Worm (Caenorhabditis elegans): ENCODE results near the gene F20D6.12.

The F20D6.12 gene

ce11 chrV:8190016-8190415 is at the start of gene F20D6.12:
Gene F20D6.12 (minus strand): TSS chrV:8190116.
- TF ChIP-seq elt-3 (tag; optimal IDR thresholded peaks at IDR 0.05) = no peak
- no peak for TF ChIP-seq alr-1 (tag; optimal IDR thresholded peaks at IDR 0.05)
- TF ChIP-seq R02D3.7 (tag; optimal IDR thresholded peaks at IDR 0.05) = no peak
- TF ChIP-seq lin-39 (tag; optimal IDR thresholded peaks at IDR 0.05) = no peak
- no peak for TF ChIP-seq mbf-1 (tag; optimal IDR thresholded peaks at IDR 0.05)
- TF ChIP-seq nhr-21 (tag; optimal IDR thresholded peaks at IDR 0.05) = no peak
- no peak for TF ChIP-seq nhr-12 (tag; optimal IDR thresholded peaks at IDR 0.05)
- no peak for TF ChIP-seq snpc-4 (tag; optimal IDR thresholded peaks at IDR 0.05)
- TF ChIP-seq gmeb-1 (tag; optimal IDR thresholded peaks at IDR 0.05) = no peak

DNA sequence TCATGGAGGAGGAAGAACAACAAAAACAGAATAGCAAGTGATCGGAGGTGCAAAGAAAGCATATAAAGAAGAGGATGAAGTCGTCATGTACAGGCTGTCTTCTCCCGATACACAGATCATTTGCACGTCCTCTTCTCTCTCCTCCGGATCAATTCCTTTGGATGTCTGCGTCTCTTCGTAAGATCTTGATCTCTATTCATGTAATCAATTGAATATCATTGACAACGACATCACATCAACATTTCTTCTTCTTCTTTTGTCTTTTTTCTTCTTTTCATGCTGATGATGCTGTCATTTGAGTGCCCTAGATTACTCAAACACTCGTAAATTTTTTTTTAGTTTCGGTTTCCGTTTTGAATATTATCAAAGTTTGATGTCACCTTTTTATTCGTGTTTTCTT is 48.4 kb upstream of the F20D6.12 start, which contains the start of gene rol-3:
TSS of gene rol-3 (minus strand) at position 120 of the 400 bp plus-strand sequence.
- TF ChIP-seq sma-3 (GFP tag; optimal IDR thresholded peaks at IDR 0.05) = peak; percentile 3
- TF ChIP-seq nhr-21 (tag; optimal IDR thresholded peaks at IDR 0.05) = peak; percentile 60
- no peak for TF ChIP-seq nhr-10 (tag; optimal IDR thresholded peaks at IDR 0.05)
- no peak for TF ChIP-seq ZK546.5 (tag; optimal IDR thresholded peaks at IDR 0.05)
- no peak for TF ChIP-seq aly-2 (tag; optimal IDR thresholded peaks at IDR 0.05)
- no peak for TF ChIP-seq elt-1 (tag; optimal IDR thresholded peaks at IDR 0.05)
- peak in 1 of 2 experiments; percentile 44 for TF ChIP-seq lsy-2 (tag; optimal IDR thresholded peaks at IDR 0.05)
- TF ChIP-seq fos-1 (tag; optimal IDR thresholded peaks at IDR 0.05) = peak; percentile 26
- no peak for TF ChIP-seq ztf-4 (tag; optimal IDR thresholded peaks at IDR 0.05)
- no peak for TF ChIP-seq unc-39 (tag; optimal IDR thresholded peaks at IDR 0.05)
- no peak for TF ChIP-seq Y55F3AM.14 (GFP tag; optimal IDR thresholded peaks at IDR 0.05)

DNA sequence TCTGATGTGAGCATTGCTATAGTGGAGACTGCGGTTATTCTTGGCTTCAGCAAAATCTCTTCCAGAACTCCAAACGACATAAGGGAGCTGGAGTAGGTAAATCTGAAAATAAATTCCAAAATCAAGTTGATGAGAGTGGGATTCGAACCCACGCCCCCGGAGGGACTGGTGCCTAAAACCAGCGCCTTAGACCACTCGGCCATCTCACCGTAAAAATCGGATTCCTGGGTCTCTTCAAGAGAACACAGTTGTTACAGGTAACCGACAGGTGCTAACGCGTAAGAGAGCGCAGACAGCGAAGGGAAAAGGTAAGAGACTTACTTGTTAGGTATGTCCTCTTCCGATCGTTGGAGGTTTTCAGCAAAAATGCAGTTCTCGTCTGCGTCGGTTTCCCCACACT is 45.4 kb upstream of the F20D6.12 start:
- no peak for TF ChIP-seq alr-1 (tag; optimal IDR thresholded peaks at IDR 0.05)
- TF ChIP-seq nhr-21 (tag; optimal IDR thresholded peaks at IDR 0.05) = peak; percentile 29
- TF ChIP-seq sem-4 (tag; optimal IDR thresholded peaks at IDR 0.05) = no peak
- no peak for TF ChIP-seq elt-1 (tag; optimal IDR thresholded peaks at IDR 0.05)
- peak; percentile 48 for TF ChIP-seq crh-2 (tag; optimal IDR thresholded peaks at IDR 0.05)
- no peak for TF ChIP-seq ama-1 (optimal IDR thresholded peaks at IDR 0.05)
- no peak for TF ChIP-seq F13H6.1 (tag; optimal IDR thresholded peaks at IDR 0.05)
- peak; percentile 45 for TF ChIP-seq nhr-129 (tag; optimal IDR thresholded peaks at IDR 0.05)
- peak; percentile 54 for TF ChIP-seq sma-3 (GFP tag; optimal IDR thresholded peaks at IDR 0.05)
- TF ChIP-seq snpc-4 (tag; optimal IDR thresholded peaks at IDR 0.05) = peak; percentile 49
- no peak for TF ChIP-seq elt-3 (tag; optimal IDR thresholded peaks at IDR 0.05)
- TF ChIP-seq dmd-4 (tag; optimal IDR thresholded peaks at IDR 0.05) = no peak
- TF ChIP-seq mdl-1 (tag; optimal IDR thresholded peaks at IDR 0.05) = no peak
- TF ChIP-seq ztf-4 (tag; optimal IDR thresholded peaks at IDR 0.05) = no peak
- no peak for TF ChIP-seq R02D3.7 (tag; optimal IDR thresholded peaks at IDR 0.05)
- no peak for TF ChIP-seq ztf-11 (tag; optimal IDR thresholded peaks at IDR 0.05)
- TF ChIP-seq nhr-12 (tag; optimal IDR thresholded peaks at IDR 0.05) = no peak
- no peak for TF ChIP-seq lin-11 (tag; optimal IDR thresholded peaks at IDR 0.05)
- no peak for TF ChIP-seq Y55F3AM.14 (GFP tag; optimal IDR thresholded peaks at IDR 0.05)
- TF ChIP-seq gmeb-1 (tag; optimal IDR thresholded peaks at IDR 0.05) = peak; percentile 6
- no peak for TF ChIP-seq nhr-77 (tag; optimal IDR thresholded peaks at IDR 0.05)
- TF ChIP-seq unc-39 (tag; optimal IDR thresholded peaks at IDR 0.05) = no peak
- no peak for TF ChIP-seq lin-13 (GFP tag; optimal IDR thresholded peaks at IDR 0.05)
- TF ChIP-seq C34F6.9 (tag; optimal IDR thresholded peaks at IDR 0.05) = peak; percentile 6
- TF ChIP-seq peb-1 (tag; optimal IDR thresholded peaks at IDR 0.05) = no peak
- TF ChIP-seq egl-27 (tag; optimal IDR thresholded peaks at IDR 0.05) = no peak
- TF ChIP-seq nhr-237 (tag; optimal IDR thresholded peaks at IDR 0.05) = no peak

ce11 chrV:8230056-8230455 is 40.1 kb upstream of the F20D6.12 start:
- TF ChIP-seq zag-1 (tag; optimal IDR thresholded peaks at IDR 0.05) = no peak
- no peak for TF ChIP-seq ztf-1 (GFP tag; conservative IDR thresholded peaks at IDR 0.05)
- no peak for TF ChIP-seq ztf-4 (tag; optimal IDR thresholded peaks at IDR 0.05)
- no peak for TF ChIP-seq unc-62 (GFP tag; optimal IDR thresholded peaks at IDR 0.05)
- no peak for TF ChIP-seq elt-3 (tag; optimal IDR thresholded peaks at IDR 0.05)
- TF ChIP-seq sma-9 (GFP tag; optimal IDR thresholded peaks at IDR 0.05) = peak; percentile 18
- no peak for TF ChIP-seq sma-9 (tag; optimal IDR thresholded peaks at IDR 0.05)
- peak; percentile 21 for TF ChIP-seq nhr-129 (tag; optimal IDR thresholded peaks at IDR 0.05)
- TF ChIP-seq nhr-237 (tag; optimal IDR thresholded peaks at IDR 0.05) = no peak
- TF ChIP-seq lsy-2 (tag; optimal IDR thresholded peaks at IDR 0.05) = no peak
- peak; percentile 67 for TF ChIP-seq snpc-4 (tag; optimal IDR thresholded peaks at IDR 0.05)
- TF ChIP-seq nhr-77 (tag; optimal IDR thresholded peaks at IDR 0.05) = no peak
- TF ChIP-seq Y55F3AM.14 (GFP tag; optimal IDR thresholded peaks at IDR 0.05) = no peak
- TF ChIP-seq nhr-21 (tag; optimal IDR thresholded peaks at IDR 0.05) = no peak
- no peak for TF ChIP-seq unc-55 (GFP tag; optimal IDR thresholded peaks at IDR 0.05)
- TF ChIP-seq lin-11 (tag; optimal IDR thresholded peaks at IDR 0.05) = no peak
- no peak for TF ChIP-seq nhr-25 (tag; optimal IDR thresholded peaks at IDR 0.05)
- no peak for TF ChIP-seq mab-5 (tag; optimal IDR thresholded peaks at IDR 0.05)
- TF ChIP-seq ama-1 (optimal IDR thresholded peaks at IDR 0.05) = no peak
- TF ChIP-seq crh-2 (tag; optimal IDR thresholded peaks at IDR 0.05) = no peak
- TF ChIP-seq lin-13 (GFP tag; optimal IDR thresholded peaks at IDR 0.05) = no peak
- TF ChIP-seq gmeb-1 (tag; optimal IDR thresholded peaks at IDR 0.05) = no peak
- no peak for TF ChIP-seq fos-1 (tag; optimal IDR thresholded peaks at IDR 0.05)
- no peak for TF ChIP-seq sem-4 (tag; optimal IDR thresholded peaks at IDR 0.05)
